Worm (Caenorhabditis elegans): ENCODE data around the gene ets-6.

DNA sequence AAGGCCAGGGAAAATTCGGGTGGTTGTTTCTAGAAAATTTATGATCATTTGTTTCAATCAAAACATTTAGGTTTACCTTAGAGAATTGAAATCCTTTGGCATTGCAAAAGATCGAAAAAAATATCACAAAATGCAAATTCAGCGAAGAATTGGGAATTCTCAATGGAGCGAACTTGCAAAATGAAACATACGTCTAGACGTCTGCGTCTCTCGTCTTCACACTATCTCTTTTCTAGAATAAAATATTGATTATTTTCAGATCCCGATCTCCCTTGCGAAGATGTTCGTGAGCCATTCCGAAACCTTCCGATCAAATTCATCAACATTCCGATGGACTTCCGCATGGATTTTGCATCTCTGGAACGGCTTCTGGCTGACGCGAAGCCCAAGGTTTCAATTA lies at the start of gene ets-6:
- peak; percentile 30 for TF ChIP-seq nhr-237 (tag; optimal IDR thresholded peaks at IDR 0.05)
- peak; percentile 47 for TF ChIP-seq pha-4 (tag; optimal IDR thresholded peaks at IDR 0.05)
- peak; percentile 48 for TF ChIP-seq ces-1 (GFP tag; optimal IDR thresholded peaks at IDR 0.05)
- no peak for TF ChIP-seq cnd-1 (tag; optimal IDR thresholded peaks at IDR 0.05)
- TF ChIP-seq zip-8 (tag; optimal IDR thresholded peaks at IDR 0.05) = no peak
- no peak for TF ChIP-seq snpc-4 (tag; optimal IDR thresholded peaks at IDR 0.05)
- no peak for TF ChIP-seq ceh-43 (GFP tag; optimal IDR thresholded peaks at IDR 0.05)
- TF ChIP-seq ceh-83 (GFP tag; optimal IDR thresholded peaks at IDR 0.05) = no peak

Measured in whole organism, mixed stage, embryonic.